Fruit fly (Drosophila melanogaster) whole organism, prepupa: ENCODE measurements around the gene CG3184.

ENCODE experiments used
- Blimp-1 ChIP-seq: fragments of 200-800 bp; sonication (Bioruptor generic); optimal IDR thresholded peaks from 3 replicates; lab custom pipeline; 2017; ENCODE audit warnings: missing biosample characterization, missing genetic modification characterization, mild to moderate bottlenecking, moderate library complexity, missing genetic modification reagents
- CG10631 ChIP-seq: fragments of 200-800 bp; sonication (Bioruptor generic); optimal IDR thresholded peaks from 2 replicates; lab custom pipeline; 2016; ENCODE audit warnings: missing biosample characterization, missing genetic modification characterization
- CG10669 ChIP-seq: fragments of 200-800 bp; sonication (Bioruptor generic); optimal IDR thresholded peaks from 3 replicates; lab custom pipeline; 2018; ENCODE audit warnings: missing biosample characterization, mild to moderate bottlenecking, missing genetic modification characterization, moderate library complexity
- CG11294 ChIP-seq: fragments of 200-800 bp; sonication (Bioruptor generic); IDR thresholded peaks from 2 replicates; pipeline ENCODE4 v1.3.6; 2022; ENCODE audit warnings: missing biosample characterization, missing genetic modification characterization
- CG11762 ChIP-seq: fragments of 200-800 bp; sonication (Bioruptor generic); optimal IDR thresholded peaks from 3 replicates; lab custom pipeline; 2016; ENCODE audit warnings: missing biosample characterization, missing genetic modification characterization; ENCODE audit not compliant: insufficient read depth
- CG15336 ChIP-seq: fragments of 200-800 bp; sonication (Bioruptor generic); IDR thresholded peaks from 2 replicates; pipeline ENCODE4 v1.3.6; 2022; ENCODE audit warnings: missing biosample characterization, missing genetic modification characterization
- CG3032 ChIP-seq: fragments of 200-800 bp; optimal IDR thresholded peaks from 2 replicates; lab custom pipeline; 2019; ENCODE audit warnings: missing biosample characterization, mild to moderate bottlenecking, missing genetic modification characterization, moderate library complexity
- CG31627 ChIP-seq: fragments of 200-800 bp; sonication (Bioruptor generic); optimal IDR thresholded peaks from 3 replicates; lab custom pipeline; 2016; ENCODE audit warnings: missing biosample characterization, missing genetic modification characterization
- CG32006 ChIP-seq: fragments of 200-800 bp; sonication (Bioruptor generic); optimal IDR thresholded peaks from 3 replicates; lab custom pipeline; 2017; ENCODE audit warnings: missing biosample characterization, mild to moderate bottlenecking, missing genetic modification characterization
- CG34406 ChIP-seq: fragments of 200-800 bp; sonication (Bioruptor generic); optimal IDR thresholded peaks from 3 replicates; lab custom pipeline; 2016; ENCODE audit warnings: missing biosample characterization, missing genetic modification characterization
- CG3919 ChIP-seq: fragments of 200-800 bp; sonication (Bioruptor generic); optimal IDR thresholded peaks from 3 replicates; lab custom pipeline; 2016; ENCODE audit warnings: missing biosample characterization, missing genetic modification characterization
- CG4318 ChIP-seq: fragments of 200-800 bp; sonication (Bioruptor generic); optimal IDR thresholded peaks from 3 replicates; lab custom pipeline; 2017; ENCODE audit warnings: missing biosample characterization, mild to moderate bottlenecking, missing genetic modification characterization
- CG6163 ChIP-seq: fragments of 200-800 bp; sonication (Bioruptor generic); IDR thresholded peaks from 3 replicates; pipeline ENCODE4 v1.3.6; 2022; ENCODE audit warnings: missing biosample characterization, missing genetic modification characterization
- CG6276 ChIP-seq: fragments of 200-800 bp; sonication (Bioruptor generic); optimal IDR thresholded peaks from 2 replicates; lab custom pipeline; 2017; ENCODE audit warnings: missing biosample characterization, mild to moderate bottlenecking, missing genetic modification characterization
- CG6808 ChIP-seq: fragments of 200-800 bp; sonication (Bioruptor generic); optimal IDR thresholded peaks from 3 replicates; lab custom pipeline; 2017; ENCODE audit warnings: missing biosample characterization, missing genetic modification characterization, mild to moderate bottlenecking, moderate library complexity, missing genetic modification reagents
- CG7368 ChIP-seq: fragments of 200-800 bp; sonication (Bioruptor generic); optimal IDR thresholded peaks from 3 replicates; lab custom pipeline; 2016; ENCODE audit warnings: missing biosample characterization, missing genetic modification characterization
- CG8119 ChIP-seq: fragments of 200-800 bp; sonication (Bioruptor generic); IDR thresholded peaks from 3 replicates; pipeline ENCODE4 v1.3.6; 2022; ENCODE audit warnings: missing biosample characterization, missing genetic modification characterization
- CG8319 ChIP-seq: fragments of 200-800 bp; sonication (Bioruptor generic); optimal IDR thresholded peaks from 3 replicates; lab custom pipeline; 2016; ENCODE audit warnings: missing biosample characterization, missing genetic modification characterization
- Eip75B ChIP-seq: fragments of 200-800 bp; sonication (Bioruptor generic); optimal IDR thresholded peaks from 3 replicates; lab custom pipeline; 2016; ENCODE audit warnings: missing biosample characterization, missing genetic modification characterization
- Eip78C ChIP-seq: fragments of 200-800 bp; sonication (Bioruptor generic); peaks from one replicate; lab custom pipeline; 2016; ENCODE audit warnings: missing biosample characterization, missing genetic modification characterization
- Eip93F ChIP-seq: fragments of 200-800 bp; sonication (Bioruptor generic); optimal IDR thresholded peaks from 2 replicates; lab custom pipeline; 2016; ENCODE audit warnings: missing biosample characterization, mild to moderate bottlenecking, missing genetic modification characterization
- Ets21C ChIP-seq: fragments of 200-800 bp; sonication (Bioruptor generic); optimal IDR thresholded peaks from 3 replicates; lab custom pipeline; 2016; ENCODE audit warnings: missing biosample characterization, missing genetic modification characterization
- Ets96B ChIP-seq: fragments of 200-800 bp; optimal IDR thresholded peaks from 2 replicates; lab custom pipeline; 2019; ENCODE audit warnings: missing biosample characterization, mild to moderate bottlenecking, missing genetic modification characterization, moderate library complexity
- Gug ChIP-seq: fragments of 200-800 bp; sonication (Bioruptor generic); IDR thresholded peaks from 2 replicates; pipeline ENCODE4 v1.3.6; 2022; ENCODE audit warnings: missing biosample characterization, missing genetic modification characterization
- Hr39 ChIP-seq: fragments of 200-800 bp; sonication (Bioruptor generic); optimal IDR thresholded peaks from 2 replicates; lab custom pipeline; 2016; ENCODE audit warnings: missing biosample characterization, missing genetic modification characterization
- Hr4 ChIP-seq: fragments of 200-800 bp; sonication (Bioruptor generic); optimal IDR thresholded peaks from 3 replicates; lab custom pipeline; 2016; ENCODE audit warnings: missing biosample characterization, missing genetic modification characterization
- OdsH ChIP-seq: fragments of 200-800 bp; sonication (Bioruptor generic); optimal IDR thresholded peaks from 3 replicates; lab custom pipeline; 2016; ENCODE audit warnings: missing biosample characterization, missing genetic modification characterization
- Smox ChIP-seq: fragments of 200-800 bp; sonication (Bioruptor generic); optimal IDR thresholded peaks from 3 replicates; lab custom pipeline; 2016; ENCODE audit warnings: missing biosample characterization, missing genetic modification characterization
- Sox102F ChIP-seq: fragments of 200-800 bp; sonication (Bioruptor generic); optimal IDR thresholded peaks from 2 replicates; lab custom pipeline; 2016; ENCODE audit warnings: missing biosample characterization, mild to moderate bottlenecking, missing genetic modification characterization
- Sox14 ChIP-seq: fragments of 200-800 bp; sonication (Bioruptor generic); optimal IDR thresholded peaks from 3 replicates; lab custom pipeline; 2016; ENCODE audit warnings: missing biosample characterization, missing genetic modification characterization
- acj6 ChIP-seq: fragments of 200-800 bp; sonication (Bioruptor generic); optimal IDR thresholded peaks from 3 replicates; lab custom pipeline; 2016; ENCODE audit warnings: missing biosample characterization, missing genetic modification characterization
- cyc ChIP-seq: fragments of 200-800 bp; sonication (Bioruptor generic); optimal IDR thresholded peaks from 3 replicates; lab custom pipeline; 2016; ENCODE audit warnings: missing biosample characterization, missing genetic modification characterization
- dac ChIP-seq: fragments of 200-800 bp; sonication (Bioruptor generic); optimal IDR thresholded peaks from 2 replicates; lab custom pipeline; 2017; ENCODE audit warnings: missing biosample characterization, mild to moderate bottlenecking, missing genetic modification characterization
- eg ChIP-seq: fragments of 200-800 bp; sonication (Bioruptor generic); IDR thresholded peaks from 3 replicates; pipeline ENCODE4 v1.3.6; 2022; ENCODE audit warnings: missing biosample characterization, missing genetic modification characterization
- fd59A ChIP-seq: fragments of 200-800 bp; sonication (Bioruptor generic); optimal IDR thresholded peaks from 2 replicates; lab custom pipeline; 2017; ENCODE audit warnings: missing biosample characterization, mild to moderate bottlenecking, missing genetic modification characterization, missing genetic modification reagents
- fd85E ChIP-seq: fragments of 200-800 bp; sonication (Bioruptor generic); optimal IDR thresholded peaks from 3 replicates; lab custom pipeline; 2016; ENCODE audit warnings: missing biosample characterization, missing genetic modification characterization
- fkh ChIP-seq: fragments of 200-800 bp; sonication (Bioruptor generic); optimal IDR thresholded peaks from 3 replicates; lab custom pipeline; 2017; ENCODE audit warnings: missing biosample characterization, mild to moderate bottlenecking, missing genetic modification characterization, moderate library complexity
- lz ChIP-seq: fragments of 200-800 bp; sonication (Bioruptor generic); optimal IDR thresholded peaks from 3 replicates; lab custom pipeline; 2016; ENCODE audit warnings: missing biosample characterization, missing genetic modification characterization
- pdm3 ChIP-seq: fragments of 200-800 bp; sonication (Bioruptor generic); optimal IDR thresholded peaks from 3 replicates; lab custom pipeline; 2016; ENCODE audit warnings: missing biosample characterization, missing genetic modification characterization
- salr ChIP-seq, 2 experiments: fragments of 200-800 bp; sonication (Bioruptor generic); optimal IDR thresholded peaks; 3 replicates each; lab custom pipeline; 2016 to 2018; ENCODE audit warnings: missing biosample characterization in 2 of 2, missing genetic modification characterization in 2 of 2, mild to moderate bottlenecking in 1 of 2
- spab ChIP-seq: fragments of 200-800 bp; sonication (Bioruptor generic); optimal IDR thresholded peaks from 2 replicates; lab custom pipeline; 2017; ENCODE audit warnings: missing biosample characterization, mild to moderate bottlenecking, missing genetic modification characterization, missing genetic modification reagents
- ss ChIP-seq, 2 experiments: fragments of 200-800 bp; sonication (Bioruptor generic); optimal IDR thresholded peaks; 2 replicates in 1 of 2; 3 replicates in 1 of 2; lab custom pipeline; 2017 to 2018; ENCODE audit warnings: mild to moderate bottlenecking in 2 of 2, missing biosample characterization in 2 of 2, missing genetic modification characterization in 2 of 2, moderate library complexity in 1 of 2
- vri ChIP-seq: fragments of 200-800 bp; sonication (Bioruptor generic); optimal IDR thresholded peaks from 3 replicates; lab custom pipeline; 2016; ENCODE audit warnings: missing biosample characterization, mild to moderate bottlenecking, missing genetic modification characterization

CG3184 gene

dm6 chrX:6703957-6704356 is 15.4 kb upstream of the CG3184 start (continued):
- TF ChIP-seq CG11762 (GFP tag; lab: Kevin White, UChicago) (no peak), fkh (GFP tag; lab: Kevin White, UChicago) (no peak), salr (GFP tag; optimal IDR thresholded peaks at IDR 0.05; lab: Kevin White, UChicago) (peak in 1 of 2 experiments; percentile 34), fd59A (GFP tag; lab: Kevin White, UChicago) (peak; percentile 47), CG11294 (no peak), CG32006 (GFP tag; lab: Kevin White, UChicago) (peak; percentile 57), Hr4 (GFP tag; lab: Kevin White, UChicago) (no peak), Eip93F (no peak), CG8319 (GFP tag; lab: Kevin White, UChicago) (no peak), Ets21C (no peak), Blimp-1 (GFP tag; lab: Kevin White, UChicago) (no peak), cyc (no peak), Eip75B (GFP tag; lab: Kevin White, UChicago) (peak; percentile 18), ss (GFP tag; optimal IDR thresholded peaks at IDR 0.05; lab: Kevin White, UChicago) (peak; percentile 26 to 55), CG10669 (GFP tag; lab: Kevin White, UChicago) (peak; percentile 29), Ets96B (peak; percentile 37)

- TF ChIP-seq CG11762 (GFP tag; lab: Kevin White, UChicago) (no peak), pdm3 (peak; percentile 39), spab (GFP tag; lab: Kevin White, UChicago) (no peak), OdsH (GFP tag; lab: Kevin White, UChicago) (peak; percentile 11), Sox102F (no peak), CG15336 (GFP tag; lab: Robert Waterston, UW) (0 out of 2 replicates have a peak, but pooled peaks have one; percentile 20), Smox (GFP tag; lab: Kevin White, UChicago) (no peak), CG10631 (GFP tag; lab: Kevin White, UChicago) (peak; percentile 23), fd59A (GFP tag; lab: Kevin White, UChicago) (peak; percentile 35), CG6808 (GFP tag; lab: Kevin White, UChicago) (peak; percentile 21), Gug (GFP tag; lab: Robert Waterston, UW) (0 out of 2 replicates have a peak, but pooled peaks have one; percentile 10), dac (no peak), acj6 (peak; percentile 12), Eip78C (GFP tag; lab: Kevin White, UChicago) (peak; percentile 67), CG10669 (GFP tag; lab: Kevin White, UChicago) (peak; percentile 2), CG3919 (GFP tag; lab: Kevin White, UChicago) (no peak), CG6276 (GFP tag; lab: Kevin White, UChicago) (peak; percentile 6), fd85E (no peak), CG34406 (GFP tag; lab: Kevin White, UChicago) (no peak), Eip75B (GFP tag; lab: Kevin White, UChicago) (peak; percentile 12), CG6163 (GFP tag; lab: Robert Waterston, UW) (no peak; the same call in 2 of the 3 replicates), CG8119 (GFP tag; lab: Robert Waterston, UW) (peak; percentile 27; the same call in 1 of the 3 replicates), CG3032 (tag; lab: Kevin White, UChicago) (peak; percentile 29), eg (GFP tag; lab: Robert Waterston, UW) (no peak), Ets96B (peak; percentile 18), Hr4 (GFP tag; lab: Kevin White, UChicago) (peak; percentile 36), lz (GFP tag; lab: Kevin White, UChicago) (no peak), Sox14 (peak; percentile 11), ss (GFP tag; optimal IDR thresholded peaks at IDR 0.05; lab: Kevin White, UChicago) (no peak), Hr39 (GFP tag; lab: Kevin White, UChicago) (no peak), Eip93F (no peak), CG7368 (GFP tag; lab: Kevin White, UChicago) (no peak), salr (GFP tag; optimal IDR thresholded peaks at IDR 0.05; lab: Kevin White, UChicago) (peak in 1 of 2 experiments; percentile 36), CG31627 (GFP tag; lab: Kevin White, UChicago) (no peak), CG4318 (peak; percentile 28), vri (GFP tag; lab: Kevin White, UChicago) (no peak), CG32006 (GFP tag; lab: Kevin White, UChicago) (peak; percentile 57)
Observed at dm6 chrX:6703237-6703636, 14.7 kb upstream of the CG3184 start.
